Fruit fly (Drosophila melanogaster) whole organism, embryonic: ENCODE data around the gene CG5731.

Source experiments
- Aef1 ChIP-seq: fragments of 200-800 bp; sonication (Bioruptor generic); IDR thresholded peaks from 3 replicates; pipeline ENCODE4 v1.3.6; 2022; ENCODE audit warnings: missing biosample characterization, missing genetic modification characterization
- Atf-2 ChIP-seq: fragments of 200-800 bp; sonication (Bioruptor generic); optimal IDR thresholded peaks from 2 replicates; lab custom pipeline; 2016; ENCODE audit warnings: missing biosample characterization, missing genetic modification characterization
- Bdp1 ChIP-seq: fragments of 200-800 bp; sonication (Bioruptor generic); optimal IDR thresholded peaks from 3 replicates; lab custom pipeline; 2016; ENCODE audit warnings: missing biosample characterization, missing genetic modification characterization
- Blimp-1 ChIP-seq: fragments of 200-800 bp; sonication (Bioruptor generic); optimal IDR thresholded peaks from 3 replicates; lab custom pipeline; 2018; ENCODE audit warnings: missing biosample characterization, missing genetic modification characterization, mild to moderate bottlenecking, moderate library complexity, missing genetic modification reagents
- BtbVII ChIP-seq: fragments of 200-800 bp; sonication (Bioruptor generic); optimal IDR thresholded peaks from 3 replicates; lab custom pipeline; 2017; ENCODE audit warnings: missing biosample characterization, mild to moderate bottlenecking, missing genetic modification characterization
- CG10267 ChIP-seq: fragments of 200-800 bp; sonication (Bioruptor generic); optimal IDR thresholded peaks from 2 replicates; lab custom pipeline; 2018; ENCODE audit warnings: missing biosample characterization, mild to moderate bottlenecking, missing genetic modification characterization, moderate library complexity
- CG11085 ChIP-seq: fragments of 200-800 bp; sonication (Bioruptor generic); IDR thresholded peaks from 2 replicates; pipeline ENCODE4 v1.3.6; 2022; ENCODE audit warnings: missing biosample characterization, missing genetic modification characterization
- CG11560 ChIP-seq: fragments of 200-800 bp; sonication (Bioruptor generic); IDR thresholded peaks from 3 replicates; pipeline ENCODE4 v1.3.6; 2022; ENCODE audit warnings: missing biosample characterization, missing genetic modification characterization
- CG13424 ChIP-seq: fragments of 200-800 bp; sonication (Bioruptor generic); optimal IDR thresholded peaks from 2 replicates; lab custom pipeline; 2019; ENCODE audit warnings: missing biosample characterization, mild to moderate bottlenecking, missing genetic modification characterization, moderate library complexity
- CG14710 ChIP-seq: fragments of 200-800 bp; sonication (Bioruptor generic); optimal IDR thresholded peaks from 3 replicates; lab custom pipeline; 2019; ENCODE audit warnings: missing biosample characterization, mild to moderate bottlenecking, missing genetic modification characterization, moderate library complexity
- CG1603 ChIP-seq: fragments of 200-800 bp; sonication (Bioruptor generic); optimal IDR thresholded peaks from 2 replicates; lab custom pipeline; 2019; ENCODE audit warnings: missing biosample characterization, mild to moderate bottlenecking, missing genetic modification characterization, moderate library complexity
- CG3163 ChIP-seq: fragments of 200-800 bp; sonication (Bioruptor generic); optimal IDR thresholded peaks from 3 replicates; lab custom pipeline; 2016; ENCODE audit warnings: missing biosample characterization, missing genetic modification characterization
- CG3726 ChIP-seq: fragments of 200-800 bp; sonication (Bioruptor generic); IDR thresholded peaks from 3 replicates; pipeline ENCODE4, ENCODE4 v1.3.6; 2022; ENCODE audit warnings: missing biosample characterization, missing genetic modification characterization
- CG3838 ChIP-seq: fragments of 200-800 bp; sonication (Bioruptor generic); optimal IDR thresholded peaks from 3 replicates; lab custom pipeline; 2016; ENCODE audit warnings: missing biosample characterization, missing genetic modification characterization
- CG4404 ChIP-seq: fragments of 200-800 bp; sonication (Bioruptor generic); IDR thresholded peaks from 2 replicates; pipeline ENCODE4 v1.3.6; 2022; ENCODE audit warnings: missing biosample characterization, missing genetic modification characterization
- CG4854 ChIP-seq: fragments of 200-800 bp; sonication (Bioruptor generic); optimal IDR thresholded peaks from 2 replicates; lab custom pipeline; 2016; ENCODE audit warnings: missing biosample characterization, missing genetic modification characterization, inconsistent platforms
- CG5180 ChIP-seq: fragments of 200-800 bp; sonication (Bioruptor generic); optimal IDR thresholded peaks from 3 replicates; lab custom pipeline; 2017; ENCODE audit warnings: missing biosample characterization, missing genetic modification characterization, mild to moderate bottlenecking, moderate library complexity, missing genetic modification reagents
- CG6254 ChIP-seq: fragments of 200-800 bp; sonication (Bioruptor generic); optimal IDR thresholded peaks from 3 replicates; lab custom pipeline; 2017; ENCODE audit warnings: mild to moderate bottlenecking, missing biosample characterization, missing genetic modification reagents, missing genetic modification characterization
- CG8281 ChIP-seq: fragments of 200-800 bp; sonication (Bioruptor generic); optimal IDR thresholded peaks from 2 replicates; lab custom pipeline; 2018; ENCODE audit warnings: missing biosample characterization, mild to moderate bottlenecking, missing genetic modification characterization, moderate library complexity
- CG8290 ChIP-seq, 3 experiments: fragments of 200-800 bp; sonication (Bioruptor generic); optimal IDR thresholded peaks; 2 replicates each; lab custom pipeline; 2016 to 2019; ENCODE audit warnings: missing biosample characterization in 3 of 3, missing genetic modification characterization in 3 of 3, mild to moderate bottlenecking in 2 of 3, moderate library complexity in 1 of 3
- Dad ChIP-seq: fragments of 200-800 bp; sonication (Bioruptor generic); optimal IDR thresholded peaks from 3 replicates; lab custom pipeline; 2016; ENCODE audit warnings: missing biosample characterization, missing genetic modification characterization
- Fer3 ChIP-seq: fragments of 200-800 bp; sonication (Bioruptor generic); optimal IDR thresholded peaks from 2 replicates; lab custom pipeline; 2018; ENCODE audit warnings: missing biosample characterization, mild to moderate bottlenecking, missing genetic modification characterization, moderate library complexity
- HLH4C ChIP-seq: fragments of 200-800 bp; sonication (Bioruptor generic); IDR thresholded peaks from 3 replicates; pipeline ENCODE4 v1.3.6; 2022; ENCODE audit warnings: missing biosample characterization, missing genetic modification characterization; ENCODE audit not compliant: partially characterized antibody
- Hr78 ChIP-seq, 2 experiments: fragments of 200-800 bp in 1 of 2; fragments of >200 bp in 1 of 2; sonication (Bioruptor generic) in 1 of 2; optimal IDR thresholded peaks; 2 replicates each; lab custom pipeline; 2017 to 2019; ENCODE audit warnings: missing biosample characterization in 2 of 2, missing genetic modification characterization in 2 of 2, mild to moderate bottlenecking in 1 of 2, moderate library complexity in 1 of 2
- Neu2 ChIP-seq: fragments of 200-800 bp; sonication (Bioruptor generic); optimal IDR thresholded peaks from 3 replicates; lab custom pipeline; 2016; ENCODE audit warnings: missing biosample characterization, missing genetic modification characterization, borderline replicate concordance
- Nf-YA ChIP-seq: fragments of 200-800 bp; sonication (Bioruptor generic); IDR thresholded peaks from 2 replicates; pipeline ENCODE4 v1.3.6; 2022; ENCODE audit warnings: missing biosample characterization, missing genetic modification characterization
- Oaz ChIP-seq: fragments of 200-800 bp; sonication (Bioruptor generic); IDR thresholded peaks from 2 replicates; pipeline ENCODE4 v1.3.6; 2022; ENCODE audit warnings: missing biosample characterization, missing genetic modification characterization
- Opbp ChIP-seq: fragments of 200-800 bp; sonication (Bioruptor generic); IDR thresholded peaks from 3 replicates; pipeline ENCODE4 v1.3.6; 2022; ENCODE audit warnings: missing biosample characterization, missing genetic modification characterization; ENCODE audit not compliant: partially characterized antibody
- Ravus ChIP-seq: fragments of 200-800 bp; sonication (Bioruptor generic); IDR thresholded peaks from 2 replicates; pipeline ENCODE4 v1.3.6; 2022; ENCODE audit warnings: missing biosample characterization, missing genetic modification characterization
- amos ChIP-seq: fragments of 200-800 bp; sonication (Bioruptor generic); IDR thresholded peaks from 2 replicates; pipeline ENCODE4 v1.3.6; 2022; ENCODE audit warnings: missing biosample characterization, missing genetic modification characterization; ENCODE audit not compliant: partially characterized antibody
- ash1 ChIP-seq: fragments of 200-800 bp; sonication (Bioruptor generic); optimal IDR thresholded peaks from 2 replicates; lab custom pipeline; 2018; ENCODE audit warnings: missing biosample characterization, mild to moderate bottlenecking, missing genetic modification characterization
- bbx ChIP-seq: fragments of 200-800 bp; sonication (Bioruptor generic); IDR thresholded peaks from 2 replicates; pipeline ENCODE4 v1.3.6; 2022; ENCODE audit warnings: missing biosample characterization, missing genetic modification characterization; ENCODE audit not compliant: partially characterized antibody
- cato ChIP-seq: fragments of 200-800 bp; sonication (Bioruptor generic); optimal IDR thresholded peaks from 2 replicates; lab custom pipeline; 2016; ENCODE audit warnings: missing biosample characterization, missing genetic modification characterization, borderline replicate concordance
- dm ChIP-seq: fragments of 200-800 bp; sonication (Bioruptor generic); optimal IDR thresholded peaks from 3 replicates; lab custom pipeline; 2016; ENCODE audit warnings: missing biosample characterization, missing genetic modification characterization
- esg ChIP-seq: fragments of 200-800 bp; sonication (Bioruptor generic); conservative IDR thresholded peaks from 2 replicates; pipeline ENCODE4 v1.3.6; 2022; ENCODE audit warnings: missing biosample characterization, missing genetic modification characterization
- ftz-f1 ChIP-seq: fragments of 200-800 bp; sonication (Bioruptor generic); optimal IDR thresholded peaks from 2 replicates; lab custom pipeline; 2016; ENCODE audit warnings: missing biosample characterization, missing genetic modification characterization
- gfzf ChIP-seq: fragments of 200-800 bp; sonication (Bioruptor generic); optimal IDR thresholded peaks from 2 replicates; lab custom pipeline; 2016; ENCODE audit warnings: missing biosample characterization, mild to moderate bottlenecking, missing genetic modification characterization, moderate library complexity
- jing ChIP-seq: fragments of 200-800 bp; sonication (Bioruptor generic); optimal IDR thresholded peaks from 2 replicates; lab custom pipeline; 2018; ENCODE audit warnings: missing biosample characterization, mild to moderate bottlenecking, missing genetic modification characterization
- kah ChIP-seq: fragments of 200-800 bp; sonication (Bioruptor generic); optimal IDR thresholded peaks from 2 replicates; lab custom pipeline; 2018; ENCODE audit warnings: missing biosample characterization, mild to moderate bottlenecking, missing genetic modification characterization
- kni ChIP-seq: fragments of 200-800 bp; sonication (Bioruptor generic); optimal IDR thresholded peaks from 3 replicates; lab custom pipeline; 2017; ENCODE audit warnings: mild to moderate bottlenecking, missing biosample characterization, missing genetic modification reagents, missing genetic modification characterization
- nerfin-1 ChIP-seq: fragments of 200-800 bp; sonication (Bioruptor generic); optimal IDR thresholded peaks from 3 replicates; lab custom pipeline; 2019; ENCODE audit warnings: missing biosample characterization, mild to moderate bottlenecking, missing genetic modification characterization, moderate library complexity
- pb ChIP-seq: fragments of 200-800 bp; sonication (Bioruptor generic); optimal IDR thresholded peaks from 3 replicates; lab custom pipeline; 2016; ENCODE audit warnings: missing biosample characterization, missing genetic modification characterization
- pho ChIP-seq: fragments of 200-800 bp; sonication (Bioruptor generic); optimal IDR thresholded peaks from 2 replicates; lab custom pipeline; 2016; ENCODE audit warnings: missing biosample characterization, missing genetic modification characterization
- pros ChIP-seq: fragments of 200-800 bp; sonication (Bioruptor generic); optimal IDR thresholded peaks from 3 replicates; lab custom pipeline; 2019; ENCODE audit warnings: missing biosample characterization, mild to moderate bottlenecking, missing genetic modification characterization, moderate library complexity
- psq ChIP-seq: fragments of 200-800 bp; sonication (Bioruptor generic); optimal IDR thresholded peaks from 2 replicates; lab custom pipeline; 2017; ENCODE audit warnings: missing biosample characterization, missing genetic modification characterization
- pum ChIP-seq: fragments of 200-800 bp; sonication (Bioruptor generic); optimal IDR thresholded peaks from 2 replicates; lab custom pipeline; 2016; ENCODE audit warnings: missing biosample characterization, missing genetic modification characterization
- row ChIP-seq: fragments of 200-800 bp; sonication (Bioruptor generic); IDR thresholded peaks from 3 replicates; pipeline ENCODE4 v1.3.6; 2022; ENCODE audit warnings: missing biosample characterization, missing genetic modification characterization
- sens ChIP-seq: fragments of 200-800 bp; sonication (Bioruptor generic); peaks from one replicate; lab custom pipeline; 2016; ENCODE audit warnings: missing biosample characterization, missing genetic modification characterization
- sna ChIP-seq: fragments of 200-800 bp; sonication (Bioruptor generic); IDR thresholded peaks from 2 replicates; pipeline ENCODE4 v1.3.6; 2022; ENCODE audit warnings: missing biosample characterization, missing genetic modification characterization; ENCODE audit not compliant: partially characterized antibody
- unpg ChIP-seq: fragments of 200-800 bp; sonication (Bioruptor generic); optimal IDR thresholded peaks from 3 replicates; lab custom pipeline; 2018; ENCODE audit warnings: missing biosample characterization, mild to moderate bottlenecking, missing genetic modification characterization, moderate library complexity

Gene CG5731

dm6 chr2L:10250441-10250847 lies 40.9 kb upstream of the CG5731 start, which contains the start of the genes bsk and CG31717 (continued):
- TF ChIP-seq kni (GFP tag; lab: Kevin White, UChicago) (no peak), Oaz (GFP tag; lab: Robert Waterston, UW) (no peak), CG5180 (no peak), psq (GFP tag; lab: Kevin White, UChicago) (no peak), CG14710 (peak; percentile 62), Hr78 (GFP tag; optimal IDR thresholded peaks at IDR 0.05; lab: Kevin White, UChicago) (no peak), CG4404 (no peak), cato (GFP tag; lab: Kevin White, UChicago) (no peak), sens (GFP tag; lab: Kevin White, UChicago) (peak; percentile 68), CG6254 (GFP tag; lab: Kevin White, UChicago) (no peak), jing (GFP tag; lab: Kevin White, UChicago) (no peak), CG3838 (GFP tag; lab: Kevin White, UChicago) (no peak), CG8290 (GFP tag; optimal IDR thresholded peaks at IDR 0.05; lab: Kevin White, UChicago) (peak; percentile 55), CG8290 (tag; optimal IDR thresholded peaks at IDR 0.05; lab: Kevin White, UChicago) (no peak), Bdp1 (GFP tag; lab: Kevin White, UChicago) (no peak), amos (GFP tag; lab: Robert Waterston, UW) (no peak; the same call in 1 of the 2 replicates), Atf-2 (GFP tag; lab: Kevin White, UChicago) (no peak), row (GFP tag; lab: Robert Waterston, UW) (peak; percentile 65), ash1 (GFP tag; lab: Kevin White, UChicago) (no peak), CG13424 (tag; lab: Kevin White, UChicago) (no peak), CG11560 (tag; lab: Robert Waterston, UW) (peak; percentile 99), Opbp (no peak), Dad (GFP tag; lab: Kevin White, UChicago) (no peak), unpg (no peak), Ravus (no peak), esg (no peak), pho (GFP tag; lab: Kevin White, UChicago) (no peak), Fer3 (tag; lab: Kevin White, UChicago) (no peak), bbx (GFP tag; lab: Robert Waterston, UW) (no peak; the same call in 1 of the 2 replicates), dm (no peak), CG8281 (tag; lab: Kevin White, UChicago) (no peak), Blimp-1 (GFP tag; lab: Kevin White, UChicago) (no peak), CG11085 (GFP tag; lab: Robert Waterston, UW) (no peak), gfzf (GFP tag; lab: Kevin White, UChicago) (peak; percentile 78), CG4854 (GFP tag; lab: Kevin White, UChicago) (no peak), nerfin-1 (tag; lab: Kevin White, UChicago) (peak; percentile 38), Aef1 (GFP tag; lab: Robert Waterston, UW) (no peak), CG1603 (peak; percentile 93), HLH4C (GFP tag; lab: Robert Waterston, UW) (peak; percentile 49; the same call in 1 of the 3 replicates), pb (GFP tag; lab: Kevin White, UChicago) (no peak), BtbVII (GFP tag; lab: Kevin White, UChicago) (no peak), CG3163 (no peak), ftz-f1 (GFP tag; lab: Kevin White, UChicago) (no peak), sna (GFP tag; lab: Robert Waterston, UW) (no peak), pum (no peak), Nf-YA (GFP tag; lab: Robert Waterston, UW) (no peak), CG3726 (no peak), Neu2 (no peak), CG10267 (tag; lab: Kevin White, UChicago) (peak; percentile 45), pros (GFP tag; lab: Kevin White, UChicago) (no peak), kah (GFP tag; lab: Kevin White, UChicago) (no peak)
